Fruit fly (Drosophila melanogaster): ENCODE measurements around the gene tal-3A.

- TF ChIP-seq CG8319 (GFP tag; optimal IDR thresholded peaks at IDR 0.05) (no peak), svp (GFP tag) (peak; percentile 16), OdsH (GFP tag; optimal IDR thresholded peaks at IDR 0.05) (peak; percentile 20), Gug (GFP tag; IDR thresholded peaks at IDR 0.05) (no peak)
Measured at dm6 chr3R:13799567-13800429, 13.1 kb upstream of the tal-3A start.
